Fruit fly (Drosophila melanogaster): ENCODE results near the gene ATPsynE.

- TF ChIP-seq CG8119 (GFP tag; IDR thresholded peaks at IDR 0.05) (no peak), acj6 (GFP tag; optimal IDR thresholded peaks at IDR 0.05) (no peak), CG8632 (GFP tag; optimal IDR thresholded peaks at IDR 0.05) (no peak), Ets21C (GFP tag; optimal IDR thresholded peaks at IDR 0.05) (no peak), CG1621 (tag; optimal IDR thresholded peaks at IDR 0.05) (no peak), dac (GFP tag; optimal IDR thresholded peaks at IDR 0.05) (no peak), CG6808 (GFP tag; optimal IDR thresholded peaks at IDR 0.05) (no peak), CG6792 (GFP tag; optimal IDR thresholded peaks at IDR 0.05) (no peak), CG6854 (GFP tag; optimal IDR thresholded peaks at IDR 0.05) (no peak), spab (GFP tag; optimal IDR thresholded peaks at IDR 0.05) (no peak), net (GFP tag; optimal IDR thresholded peaks at IDR 0.05) (no peak), CG15336 (GFP tag; IDR thresholded peaks at IDR 0.05) (no peak), CG34406 (GFP tag; optimal IDR thresholded peaks at IDR 0.05) (no peak), Smox (GFP tag; optimal IDR thresholded peaks at IDR 0.05) (no peak)
Observed at dm6 chr3R:14327113-14327466, 343 bp downstream of the ATPsynE start.
